Worm (Caenorhabditis elegans) whole organism, mixed stage, embryonic: ENCODE data around the gene F35C11.6.

Experiments
- elt-3 ChIP-seq: fragments of 150-350 bp; optimal IDR thresholded peaks from 2 replicates; lab custom pipeline; 2014; ENCODE audit warnings: missing biosample characterization, missing genetic modification characterization
- sptf-1 ChIP-seq: sonication (generic microtip); optimal IDR thresholded peaks from 2 replicates; lab custom pipeline; 2017; ENCODE audit warnings: mild to moderate bottlenecking, missing genetic modification characterization, moderate library complexity, missing compliant biosample characterization
- unc-62 ChIP-seq: fragments of 150-350 bp; optimal IDR thresholded peaks from 2 replicates; lab custom pipeline; 2014; ENCODE audit warnings: missing biosample characterization, missing genetic modification reagents, missing genetic modification characterization
- ztf-11 ChIP-seq: fragments of 150-350 bp; optimal IDR thresholded peaks from 2 replicates; lab custom pipeline; 2014; ENCODE audit warnings: missing biosample characterization, missing genetic modification characterization

ce11 chrII:8238155-8238554 is 20.8 kb downstream of the F35C11.6 start, which contains the start of gene nlp-5:
- TF ChIP-seq elt-3 (tag; lab: Kevin White, UChicago) (no peak), sptf-1 (tag; lab: Kevin White, UChicago) (no peak), unc-62 (GFP tag; lab: Kevin White, UChicago) (no peak), ztf-11 (tag; lab: Kevin White, UChicago) (no peak)
